Fruit fly (Drosophila melanogaster) S2 (cell line): ENCODE results near the gene CG17292.

Experiments
- CG8478 ChIP-seq: fragments of >200 bp; optimal IDR thresholded peaks from 2 replicates; lab custom pipeline; 2018
- CTCF ChIP-seq, 2 experiments: fragments of >200 bp; optimal IDR thresholded peaks; 2 replicates each; lab custom pipeline; 2018

dm6 chr2L:8374235-8374634 lies 4.0 kb downstream of the CG17292 start, which contains the start of gene Wdr82:
- TF ChIP-seq CG8478 (lab: Kevin White, UChicago) (no peak), CTCF (optimal IDR thresholded peaks at IDR 0.05; lab: Kevin White, UChicago) (no peak)
